Fruit fly (Drosophila melanogaster) whole organism, wandering third instar larva: Measurements from ENCODE around the gene Nepl15.

Experiments
- CG9705 ChIP-seq: fragments of 200-800 bp; sonication (Bioruptor generic); optimal IDR thresholded peaks from 2 replicates; lab custom pipeline; 2018; ENCODE audit warnings: missing biosample characterization, mild to moderate bottlenecking, missing genetic modification characterization
- Dif ChIP-seq: fragments of 200-275, 200-300 bp; sonication (Bioruptor generic); optimal IDR thresholded peaks from 2 replicates; lab custom pipeline; 2018; ENCODE audit warnings: missing biosample characterization, missing genetic modification characterization; ENCODE audit not compliant: partially characterized antibody
- HLH106 ChIP-seq: fragments of 200-800 bp; optimal IDR thresholded peaks from 3 replicates; lab custom pipeline; 2019; ENCODE audit warnings: missing biosample characterization, mild to moderate bottlenecking, missing genetic modification characterization, moderate library complexity
- Hr78 ChIP-seq: fragments of >200 bp; optimal IDR thresholded peaks from 2 replicates; lab custom pipeline; 2017; ENCODE audit warnings: missing biosample characterization, missing genetic modification characterization
- dl ChIP-seq, 2 experiments: fragments of 175-275, 200-275 bp in 1 of 2; fragments of 200-275 bp in 1 of 2; sonication (Bioruptor generic); optimal IDR thresholded peaks; lab custom pipeline; 2018; ENCODE audit warnings: mild to moderate bottlenecking in 2 of 2, missing biosample characterization in 2 of 2, missing genetic modification characterization in 2 of 2, moderate library complexity in 2 of 2; ENCODE audit not compliant: partially characterized antibody in 2 of 2, insufficient read depth in 1 of 2
- dsf ChIP-seq: sonication (Bioruptor generic); optimal IDR thresholded peaks from 2 replicates; lab custom pipeline; 2016; ENCODE audit warnings: missing biosample characterization, missing genetic modification characterization, borderline replicate concordance
- foxo ChIP-seq, 2 experiments: fragments of 200-800 bp; sonication (Bioruptor generic); optimal IDR thresholded peaks; 2 replicates in 1 of 2; 3 replicates in 1 of 2; lab custom pipeline; 2016 to 2017; ENCODE audit warnings: missing biosample characterization in 2 of 2, missing genetic modification characterization in 2 of 2
- h ChIP-seq: fragments of 200-800 bp; sonication (Bioruptor generic); optimal IDR thresholded peaks from 3 replicates; lab custom pipeline; 2016; ENCODE audit warnings: missing biosample characterization, mild to moderate bottlenecking, missing genetic modification characterization
- lola ChIP-seq: fragments of >200 bp; optimal IDR thresholded peaks from 2 replicates; lab custom pipeline; 2017; ENCODE audit warnings: missing biosample characterization, missing genetic modification characterization
- pan ChIP-seq: fragments of >200 bp; optimal IDR thresholded peaks from 2 replicates; lab custom pipeline; 2017
- sage ChIP-seq: fragments of 200-800 bp; sonication (Bioruptor generic); optimal IDR thresholded peaks from 2 replicates; lab custom pipeline; 2016; ENCODE audit warnings: missing biosample characterization, mild to moderate bottlenecking, missing genetic modification characterization
- tai ChIP-seq: sonication (Bioruptor generic); optimal IDR thresholded peaks from 2 replicates; lab custom pipeline; 2016; ENCODE audit warnings: missing biosample characterization, missing genetic modification characterization
- usp ChIP-seq: fragments of >200 bp; optimal IDR thresholded peaks from 2 replicates; lab custom pipeline; 2017; ENCODE audit warnings: missing biosample characterization, missing genetic modification characterization

DNA sequence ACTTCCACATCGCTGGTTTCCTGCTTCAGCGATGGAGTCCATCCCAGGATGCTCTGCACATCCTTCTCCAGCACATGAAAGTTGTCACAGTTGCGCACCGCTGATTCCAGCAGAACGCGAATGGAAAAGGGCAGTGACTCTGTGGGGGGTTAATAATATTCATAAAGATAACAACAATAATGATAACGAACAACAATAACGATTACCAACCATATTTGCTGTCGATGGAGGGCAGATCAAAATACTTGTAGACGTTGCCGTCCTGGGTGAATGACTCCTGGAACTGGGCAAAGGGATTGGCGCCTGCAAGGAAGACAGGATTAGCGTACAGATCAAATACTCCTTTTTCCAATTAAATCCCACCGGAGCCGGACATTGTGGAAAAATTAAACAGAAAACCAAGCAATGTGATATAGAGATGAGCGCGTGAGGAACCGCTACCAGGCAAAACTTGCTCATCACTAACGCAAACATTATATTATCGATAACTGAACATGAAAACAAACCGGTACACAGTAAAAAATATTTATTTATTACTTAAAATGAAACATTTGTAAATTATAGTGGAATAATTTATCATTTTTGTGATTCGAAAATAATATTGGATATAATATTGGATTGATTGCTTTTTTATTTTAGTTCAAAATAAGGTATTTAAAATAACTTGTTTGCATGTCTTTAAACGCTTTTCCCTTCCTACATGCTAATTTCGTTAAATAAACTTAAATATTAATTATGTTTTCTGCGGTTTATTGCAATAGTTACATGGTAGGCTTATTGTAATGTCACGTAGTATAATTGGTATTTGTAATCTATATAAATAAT lies 41.6 kb downstream of the Nepl15 start, which contains the start of gene Irp-1A:
- TF ChIP-seq usp (GFP tag; lab: Kevin White, UChicago) (no peak), CG9705 (peak; percentile 3), sage (GFP tag; lab: Kevin White, UChicago) (peak; percentile 9), h (GFP tag; lab: Kevin White, UChicago) (peak; percentile 54), dl (GFP tag; optimal IDR thresholded peaks at IDR 0.05; lab: Kevin White, UChicago; ENCODE audit: insufficient read depth in 1 of 2, partially characterized antibody in 2 of 2) (no peak), Hr78 (GFP tag; lab: Kevin White, UChicago) (no peak), foxo (GFP tag; optimal IDR thresholded peaks at IDR 0.05; lab: Kevin White, UChicago) (peak in 1 of 2 experiments; percentile 73), lola (GFP tag; lab: Kevin White, UChicago) (no peak), Dif (GFP tag; lab: Kevin White, UChicago) (no peak), tai (GFP tag; lab: Kevin White, UChicago) (no peak), HLH106 (tag; lab: Kevin White, UChicago) (peak; percentile 68), dsf (GFP tag; lab: Kevin White, UChicago) (peak; percentile 4), pan (lab: Kevin White, UChicago) (no peak)
